Fruit fly (Drosophila melanogaster): ENCODE measurements around the gene phol.

The phol gene

DNA sequence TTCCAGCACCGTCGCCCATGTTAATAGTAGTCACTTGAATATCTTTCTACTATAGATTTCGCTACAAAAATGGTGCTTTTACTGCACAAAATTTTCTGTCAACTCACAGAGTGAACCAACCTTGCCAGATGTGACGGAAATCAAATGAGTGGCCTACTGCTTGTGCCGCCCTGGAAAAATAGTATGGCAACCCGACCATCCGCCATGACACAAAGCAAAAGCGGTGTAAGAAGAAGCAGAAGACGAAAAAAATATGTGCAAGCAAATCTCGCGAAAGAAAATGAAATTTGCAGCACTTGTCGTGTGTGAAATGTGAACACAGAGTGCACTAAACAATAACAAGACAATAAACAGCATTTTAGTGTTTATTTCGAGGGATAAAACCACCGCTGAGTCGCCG lies 20.7 kb upstream of the phol start, which contains the start of the genes Uch-L5 and Jarid2 (continued):
- TF ChIP-seq CG6792 (GFP tag; optimal IDR thresholded peaks at IDR 0.05): peak; percentile 22
- TF ChIP-seq Lpt (GFP tag; optimal IDR thresholded peaks at IDR 0.05): no peak
- TF ChIP-seq Ets96B (tag; optimal IDR thresholded peaks at IDR 0.05): no peak
- TF ChIP-seq Eip75B (GFP tag; optimal IDR thresholded peaks at IDR 0.05): no peak
- TF ChIP-seq Hr39 (GFP tag; optimal IDR thresholded peaks at IDR 0.05): no peak
- TF ChIP-seq CG7368 (GFP tag; optimal IDR thresholded peaks at IDR 0.05): no peak
- TF ChIP-seq CG11902 (GFP tag; optimal IDR thresholded peaks at IDR 0.05): no peak
- no peak for TF ChIP-seq dsx (GFP tag; optimal IDR thresholded peaks at IDR 0.05; ENCODE audit: poor library complexity, severe bottlenecking)
- TF ChIP-seq Hr4 (GFP tag; optimal IDR thresholded peaks at IDR 0.05): no peak
- no peak for TF ChIP-seq CG3919 (GFP tag; optimal IDR thresholded peaks at IDR 0.05)
- no peak for TF ChIP-seq CG6808 (GFP tag; optimal IDR thresholded peaks at IDR 0.05)
- no peak for TF ChIP-seq acj6 (GFP tag; optimal IDR thresholded peaks at IDR 0.05)
- TF ChIP-seq Met (GFP tag; optimal IDR thresholded peaks at IDR 0.05): no peak
- TF ChIP-seq Smox (GFP tag; optimal IDR thresholded peaks at IDR 0.05): no peak

DNA sequence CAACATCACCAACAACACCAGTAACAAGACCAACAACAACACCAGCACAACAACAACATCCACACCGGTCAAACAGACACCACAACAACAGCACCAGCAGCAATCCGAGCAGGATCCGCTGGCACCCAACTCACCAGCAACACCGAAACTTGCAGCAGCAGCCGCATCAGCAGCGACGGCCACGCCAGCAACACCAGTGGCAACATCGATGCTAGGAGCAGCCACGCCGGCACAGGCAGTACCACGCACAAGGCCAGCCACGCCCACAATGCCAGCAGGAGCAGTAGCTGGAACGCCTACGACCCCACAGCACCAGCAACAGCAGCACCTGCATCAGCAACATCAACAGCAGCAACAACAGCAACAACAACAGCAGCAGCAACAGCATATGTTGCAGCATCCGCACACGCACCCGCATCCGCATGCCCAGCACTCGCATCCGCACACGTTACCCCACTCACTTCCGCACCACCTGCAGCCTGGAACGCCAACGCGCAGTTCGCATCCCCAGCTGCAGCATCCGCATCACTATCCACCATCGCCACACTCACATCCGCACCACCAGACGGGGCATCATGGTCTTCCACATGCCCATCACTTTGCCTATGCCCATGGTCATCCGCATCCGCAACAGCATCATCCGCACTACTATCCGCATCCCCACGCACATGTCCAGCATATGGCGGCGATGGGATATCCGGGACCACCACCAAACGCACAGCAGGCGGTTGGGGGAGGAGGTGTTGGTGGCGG lies 15.2 kb upstream of the phol start:
- TF ChIP-seq CG1621 (tag; optimal IDR thresholded peaks at IDR 0.05): no peak
- no peak for TF ChIP-seq Eip75B (GFP tag; optimal IDR thresholded peaks at IDR 0.05)
- TF ChIP-seq CG10631 (GFP tag; optimal IDR thresholded peaks at IDR 0.05): no peak
- no peak for TF ChIP-seq CG34406 (GFP tag; optimal IDR thresholded peaks at IDR 0.05)
- no peak for TF ChIP-seq CG9139 (GFP tag; optimal IDR thresholded peaks at IDR 0.05)
- TF ChIP-seq CG7368 (GFP tag; optimal IDR thresholded peaks at IDR 0.05): no peak
- no peak for TF ChIP-seq CG3032 (tag; optimal IDR thresholded peaks at IDR 0.05)
- TF ChIP-seq Ets21C (GFP tag; optimal IDR thresholded peaks at IDR 0.05): no peak
- no peak for TF ChIP-seq CG11762 (GFP tag; optimal IDR thresholded peaks at IDR 0.05; ENCODE audit: insufficient read depth)
- TF ChIP-seq acj6 (GFP tag; optimal IDR thresholded peaks at IDR 0.05): no peak
- no peak for TF ChIP-seq ss (GFP tag; optimal IDR thresholded peaks at IDR 0.05)
- no peak for TF ChIP-seq CG6276 (GFP tag; optimal IDR thresholded peaks at IDR 0.05)
- TF ChIP-seq fd85E (GFP tag; optimal IDR thresholded peaks at IDR 0.05): no peak
- no peak for TF ChIP-seq Hr39 (GFP tag; optimal IDR thresholded peaks at IDR 0.05)

DNA sequence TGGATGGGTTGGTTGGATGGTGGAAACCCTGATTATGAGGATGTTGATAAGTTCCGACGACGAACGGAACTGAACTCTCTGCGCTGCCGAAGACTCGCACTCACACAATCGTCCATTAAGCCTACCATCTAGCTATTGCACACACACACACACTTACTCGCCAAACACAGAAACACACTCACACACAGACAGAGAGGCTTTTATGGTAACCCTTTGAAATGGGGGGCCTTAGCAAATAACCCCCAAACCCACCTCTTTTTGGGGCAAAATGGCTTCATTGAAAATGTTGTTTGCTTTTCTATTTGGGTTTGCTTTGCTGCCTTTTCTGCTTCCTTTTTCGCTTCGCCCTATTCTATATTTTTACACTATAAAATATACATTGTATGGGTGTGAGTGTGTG lies 13.0 kb upstream of the phol start:
- peak; percentile 19 for TF ChIP-seq Eip78C (GFP tag)
- TF ChIP-seq lz (GFP tag; optimal IDR thresholded peaks at IDR 0.05): no peak

DNA sequence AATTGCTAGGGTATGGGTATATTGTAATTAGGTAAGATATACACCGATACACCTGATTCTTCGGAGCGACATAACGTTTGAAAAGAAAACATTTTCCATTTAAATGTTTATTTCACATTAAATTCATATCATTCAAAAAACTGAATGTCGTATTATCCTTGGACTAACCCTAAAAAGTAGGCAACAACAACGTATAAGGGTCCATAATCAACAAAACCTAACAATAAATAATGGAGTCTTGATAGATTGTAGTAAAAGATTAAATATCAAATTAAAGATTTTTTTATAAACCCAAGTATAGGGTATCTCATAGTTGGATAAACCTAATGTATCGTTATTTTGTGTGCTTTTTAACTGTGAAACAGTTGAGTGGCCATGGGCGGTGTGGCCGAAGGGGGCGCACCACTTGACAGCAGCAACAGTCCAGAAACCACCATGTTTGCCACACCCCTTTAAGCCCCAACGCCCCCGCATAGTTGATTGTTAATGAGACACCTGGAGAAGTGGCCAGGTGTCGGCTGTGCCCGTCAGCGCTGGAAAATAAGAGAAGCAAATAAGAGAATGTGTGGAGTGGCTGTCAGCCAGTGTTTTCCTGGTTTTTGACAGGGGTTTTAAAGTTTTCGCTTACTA lies 12.3 kb upstream of the phol start:
- TF ChIP-seq OdsH (GFP tag; optimal IDR thresholded peaks at IDR 0.05): peak; percentile 46
- TF ChIP-seq cyc (GFP tag; optimal IDR thresholded peaks at IDR 0.05): peak; percentile 3
- TF ChIP-seq svp (GFP tag): peak; percentile 67
- TF ChIP-seq CG3032 (tag; optimal IDR thresholded peaks at IDR 0.05): no peak
- TF ChIP-seq net (GFP tag; optimal IDR thresholded peaks at IDR 0.05): peak; percentile 8
- peak; percentile 20 for TF ChIP-seq Sox14 (GFP tag; optimal IDR thresholded peaks at IDR 0.05)
- peak; percentile 62 for TF ChIP-seq CG32006 (GFP tag; optimal IDR thresholded peaks at IDR 0.05)
- TF ChIP-seq topi (GFP tag; optimal IDR thresholded peaks at IDR 0.05): peak; percentile 23
- peak; percentile 59 for TF ChIP-seq Hr4 (GFP tag; optimal IDR thresholded peaks at IDR 0.05)
- TF ChIP-seq CG11902 (GFP tag; optimal IDR thresholded peaks at IDR 0.05): no peak
- peak; percentile 29 for TF ChIP-seq CG31627 (GFP tag; optimal IDR thresholded peaks at IDR 0.05)
- TF ChIP-seq pdm3 (GFP tag; optimal IDR thresholded peaks at IDR 0.05): peak; percentile 28
- TF ChIP-seq dac (GFP tag; optimal IDR thresholded peaks at IDR 0.05): no peak
- peak in 1 of 2 experiments; percentile 45 for TF ChIP-seq salr (GFP tag; optimal IDR thresholded peaks at IDR 0.05)
- TF ChIP-seq CG4318 (GFP tag; optimal IDR thresholded peaks at IDR 0.05): peak; percentile 9
- TF ChIP-seq Hr39 (GFP tag; optimal IDR thresholded peaks at IDR 0.05): peak; percentile 19
- TF ChIP-seq Smox (GFP tag; optimal IDR thresholded peaks at IDR 0.05): peak; percentile 32
- TF ChIP-seq Eip78C (GFP tag): peak; percentile 66
- TF ChIP-seq CG1621 (tag; optimal IDR thresholded peaks at IDR 0.05): no peak
- TF ChIP-seq spab (GFP tag; optimal IDR thresholded peaks at IDR 0.05): no peak
- peak; percentile 17 for TF ChIP-seq Met (GFP tag; optimal IDR thresholded peaks at IDR 0.05)

Data from whole organism, prepupa.